Worm (Caenorhabditis elegans): Measurements from ENCODE around the gene C55A6.3.

C55A6.3 gene

ce11 chrV:11548914-11549406 lies 35.6 kb upstream of the C55A6.3 start, which contains the start of the genes F38B7.17 and F38B7.3 (continued):
- TF ChIP-seq daf-12 (tag; optimal IDR thresholded peaks at IDR 0.05): no peak
- TF ChIP-seq nhr-11 (tag; optimal IDR thresholded peaks at IDR 0.05): peak; percentile 60
- TF ChIP-seq nhr-111 (GFP tag; optimal IDR thresholded peaks at IDR 0.05): no peak
- peak; percentile 66 for TF ChIP-seq pqm-1 (tag; optimal IDR thresholded peaks at IDR 0.05)
- no peak for TF ChIP-seq gei-8 (GFP tag; optimal IDR thresholded peaks at IDR 0.05)
- no peak for TF ChIP-seq zfp-2 (tag; optimal IDR thresholded peaks at IDR 0.05)
- TF ChIP-seq lir-3 (tag; optimal IDR thresholded peaks at IDR 0.05): no peak
- TF ChIP-seq daf-16 (GFP tag; optimal IDR thresholded peaks at IDR 0.05): no peak
- peak; percentile 85 for TF ChIP-seq daf-16 (tag; optimal IDR thresholded peaks at IDR 0.05)
- TF ChIP-seq zip-2 (tag; optimal IDR thresholded peaks at IDR 0.05): no peak
- TF ChIP-seq lin-1 (GFP tag; IDR thresholded peaks at IDR 0.05): no peak
- no peak for TF ChIP-seq snpc-4 (tag; optimal IDR thresholded peaks at IDR 0.05)
- peak; percentile 26 for TF ChIP-seq ama-1 (optimal IDR thresholded peaks at IDR 0.05)
- TF ChIP-seq ZK546.5 (tag; optimal IDR thresholded peaks at IDR 0.05): no peak
- TF ChIP-seq F44E2.7 (GFP tag; IDR thresholded peaks at IDR 0.05): no peak
- TF ChIP-seq duxl-1 (tag; optimal IDR thresholded peaks at IDR 0.05; ENCODE audit: poor library complexity): no peak
- TF ChIP-seq skn-1 (tag; optimal IDR thresholded peaks at IDR 0.05): no peak
- no peak for TF ChIP-seq jun-1 (tag; optimal IDR thresholded peaks at IDR 0.05)
- TF ChIP-seq hmg-1.1 (GFP tag; IDR thresholded peaks at IDR 0.05): peak; percentile 41; the same call in 1 of the 2 replicates
- TF ChIP-seq madf-5 (GFP tag; IDR thresholded peaks at IDR 0.05): no peak
- TF ChIP-seq ceh-20 (GFP tag; IDR thresholded peaks at IDR 0.05): no peak
- no peak for TF ChIP-seq snpc-1.2 (GFP tag; IDR thresholded peaks at IDR 0.05)
- TF ChIP-seq lin-29 (GFP tag; IDR thresholded peaks at IDR 0.05): no peak
- TF ChIP-seq F26F4.8 (GFP tag; conservative IDR thresholded peaks at IDR 0.05): no peak
- TF ChIP-seq dmd-9 (GFP tag; IDR thresholded peaks at IDR 0.05): no peak
- TF ChIP-seq tra-1 (GFP tag; IDR thresholded peaks at IDR 0.05): no peak
- peak; percentile 7 for TF ChIP-seq ztf-7 (tag; optimal IDR thresholded peaks at IDR 0.05)
- TF ChIP-seq dve-1 (tag; optimal IDR thresholded peaks at IDR 0.05; ENCODE audit: insufficient read depth): peak; percentile 83
- no peak for TF ChIP-seq daf-8 (GFP tag; IDR thresholded peaks at IDR 0.05)
- TF ChIP-seq unc-62 (GFP tag; optimal IDR thresholded peaks at IDR 0.05 in 1 of 2): peak in 1 of 2 experiments; percentile 52
- TF ChIP-seq unc-62 (tag; optimal IDR thresholded peaks at IDR 0.05): no peak
- no peak for TF ChIP-seq php-3 (GFP tag; IDR thresholded peaks at IDR 0.05)
- TF ChIP-seq fos-1 (tag; optimal IDR thresholded peaks at IDR 0.05): no peak
- TF ChIP-seq mxl-2 (GFP tag; conservative IDR thresholded peaks at IDR 0.05): no peak
- TF ChIP-seq hlh-11 (tag; optimal IDR thresholded peaks at IDR 0.05): peak; percentile 85
- TF ChIP-seq mdl-1 (tag; optimal IDR thresholded peaks at IDR 0.05): peak; percentile 66 to 91
- TF ChIP-seq dmd-6 (GFP tag; IDR thresholded peaks at IDR 0.05): peak; percentile 55
- TF ChIP-seq mep-1 (tag; optimal IDR thresholded peaks at IDR 0.05): peak; percentile 48
- peak; percentile 63 for TF ChIP-seq mxl-3 (GFP tag; optimal IDR thresholded peaks at IDR 0.05)
- no peak for TF ChIP-seq lin-39 (tag; optimal IDR thresholded peaks at IDR 0.05)
- TF ChIP-seq egl-27 (tag; optimal IDR thresholded peaks at IDR 0.05): no peak
- no peak for TF ChIP-seq nhr-76 (tag; optimal IDR thresholded peaks at IDR 0.05)
- TF ChIP-seq D1046.2 (GFP tag; IDR thresholded peaks at IDR 0.05): no peak
- TF ChIP-seq hlh-30 (tag; optimal IDR thresholded peaks at IDR 0.05; ENCODE audit: insufficient read depth): peak; percentile 93
- TF ChIP-seq rbr-2 (tag; optimal IDR thresholded peaks at IDR 0.05): peak; percentile 61
- no peak for TF ChIP-seq ceh-82 (tag; optimal IDR thresholded peaks at IDR 0.05)
